Worm (Caenorhabditis elegans) whole organism, mixed stage, embryonic: ENCODE measurements around the gene Y49F6B.12.

Source experiments
- M03D4.4 ChIP-seq: sonication (generic microtip); optimal IDR thresholded peaks from 2 replicates; lab custom pipeline; 2017; ENCODE audit warnings: mild to moderate bottlenecking, missing genetic modification characterization, missing compliant biosample characterization
- bed-3 ChIP-seq: fragments of 200-800 bp; sonication (Bioruptor generic); optimal IDR thresholded peaks from 3 replicates; lab custom pipeline; 2018; ENCODE audit warnings: mild to moderate bottlenecking, missing genetic modification characterization, moderate library complexity, missing compliant biosample characterization
- blmp-1 ChIP-seq: fragments of 150-350 bp; optimal IDR thresholded peaks from 2 replicates; lab custom pipeline; 2014; ENCODE audit warnings: missing biosample characterization, missing genetic modification characterization
- ceh-39 ChIP-seq: fragments of 150-350 bp; optimal IDR thresholded peaks from 2 replicates; lab custom pipeline; 2014; ENCODE audit warnings: missing biosample characterization, missing genetic modification characterization
- ceh-83 ChIP-seq: fragments of 200-800 bp; sonication (Bioruptor generic); optimal IDR thresholded peaks from 2 replicates; lab custom pipeline; 2018; ENCODE audit warnings: mild to moderate bottlenecking, missing genetic modification characterization, missing compliant biosample characterization
- ces-1 ChIP-seq: fragments of 150-350 bp; optimal IDR thresholded peaks from 2 replicates; lab custom pipeline; 2014; ENCODE audit warnings: missing biosample characterization, missing genetic modification reagents, missing genetic modification characterization
- cnd-1 ChIP-seq: fragments of 200-800 bp; sonication (Bioruptor generic); optimal IDR thresholded peaks from 2 replicates; lab custom pipeline; 2018; ENCODE audit warnings: mild to moderate bottlenecking, missing genetic modification characterization, missing compliant biosample characterization
- drap-1 ChIP-seq: fragments of 200-800 bp; sonication (Bioruptor generic); optimal IDR thresholded peaks from 3 replicates; lab custom pipeline; 2018; ENCODE audit warnings: mild to moderate bottlenecking, missing genetic modification characterization, missing compliant biosample characterization
- elt-1 ChIP-seq: sonication (generic microtip); optimal IDR thresholded peaks from 2 replicates; lab custom pipeline; 2017; ENCODE audit warnings: missing genetic modification characterization, mild to moderate bottlenecking, missing compliant biosample characterization, antibody characterized with exemption, moderate library complexity, borderline replicate concordance; ENCODE audit not compliant: insufficient read depth
- elt-3 ChIP-seq: fragments of 150-350 bp; optimal IDR thresholded peaks from 2 replicates; lab custom pipeline; 2014; ENCODE audit warnings: missing biosample characterization, missing genetic modification characterization
- flh-1 ChIP-seq: fragments of 200-800 bp; sonication (Bioruptor generic); optimal IDR thresholded peaks from 2 replicates; lab custom pipeline; 2018; ENCODE audit warnings: mild to moderate bottlenecking, missing genetic modification characterization, moderate library complexity, missing compliant biosample characterization
- ham-2 ChIP-seq: fragments of 200-800 bp; sonication (Bioruptor generic); optimal IDR thresholded peaks from 2 replicates; lab custom pipeline; 2018; ENCODE audit warnings: mild to moderate bottlenecking, missing genetic modification characterization, missing compliant biosample characterization
- hlh-1 ChIP-seq: fragments of 150-350 bp; optimal IDR thresholded peaks from 2 replicates; lab custom pipeline; 2014; ENCODE audit warnings: missing biosample characterization, missing genetic modification reagents, missing genetic modification characterization
- lin-13 ChIP-seq: fragments of 150-350 bp; optimal IDR thresholded peaks from 2 replicates; lab custom pipeline; 2014; ENCODE audit warnings: missing biosample characterization, missing genetic modification characterization
- lin-32 ChIP-seq: fragments of 200-800 bp; sonication (Bioruptor generic); optimal IDR thresholded peaks from 2 replicates; lab custom pipeline; 2018; ENCODE audit warnings: mild to moderate bottlenecking, missing genetic modification characterization, missing compliant biosample characterization
- lsy-2 ChIP-seq: fragments of 150-350 bp; optimal IDR thresholded peaks from 2 replicates; lab custom pipeline; 2014; ENCODE audit warnings: missing biosample characterization, missing genetic modification characterization
- mep-1 ChIP-seq: fragments of 150-350 bp; optimal IDR thresholded peaks from 2 replicates; lab custom pipeline; 2017; ENCODE audit warnings: missing biosample characterization, missing genetic modification reagents, missing genetic modification characterization, inconsistent platforms
- mls-2 ChIP-seq: sonication (generic microtip); optimal IDR thresholded peaks from 2 replicates; lab custom pipeline; 2016; ENCODE audit warnings: mild to moderate bottlenecking, missing genetic modification characterization, moderate library complexity, missing compliant biosample characterization
- nhr-28 ChIP-seq: fragments of 150-350 bp; optimal IDR thresholded peaks from 2 replicates; lab custom pipeline; 2014; ENCODE audit warnings: missing biosample characterization, missing genetic modification characterization
- nhr-76 ChIP-seq: sonication (generic microtip); optimal IDR thresholded peaks from 2 replicates; lab custom pipeline; 2017; ENCODE audit warnings: missing biosample characterization, missing genetic modification characterization
- pha-4 ChIP-seq: fragments of 150-350 bp; optimal IDR thresholded peaks from 2 replicates; lab custom pipeline; 2018; ENCODE audit warnings: missing biosample characterization, missing genetic modification reagents, missing genetic modification characterization
- sem-2 ChIP-seq: fragments of 200-800 bp; sonication (Bioruptor generic); optimal IDR thresholded peaks from 2 replicates; lab custom pipeline; 2018; ENCODE audit warnings: mild to moderate bottlenecking, missing genetic modification characterization, missing compliant biosample characterization
- sptf-1 ChIP-seq: sonication (generic microtip); optimal IDR thresholded peaks from 2 replicates; lab custom pipeline; 2017; ENCODE audit warnings: mild to moderate bottlenecking, missing genetic modification characterization, moderate library complexity, missing compliant biosample characterization
- tbx-8 ChIP-seq: fragments of 200-800 bp; sonication (Bioruptor generic); optimal IDR thresholded peaks from 2 replicates; lab custom pipeline; 2018; ENCODE audit warnings: mild to moderate bottlenecking, missing genetic modification characterization, moderate library complexity, missing compliant biosample characterization
- unc-120 ChIP-seq: sonication (generic microtip); optimal IDR thresholded peaks from 2 replicates; lab custom pipeline; 2017; ENCODE audit warnings: missing genetic modification characterization, missing compliant biosample characterization; ENCODE audit not compliant: poor library complexity, severe bottlenecking
- unc-39 ChIP-seq: fragments of 150-350 bp; optimal IDR thresholded peaks from 2 replicates; lab custom pipeline; 2014; ENCODE audit warnings: missing biosample characterization, missing genetic modification characterization
- unc-62 ChIP-seq: fragments of 150-350 bp; optimal IDR thresholded peaks from 2 replicates; lab custom pipeline; 2014; ENCODE audit warnings: missing biosample characterization, missing genetic modification reagents, missing genetic modification characterization
- zip-8 ChIP-seq: fragments of 150-350 bp; optimal IDR thresholded peaks from 2 replicates; lab custom pipeline; 2014; ENCODE audit warnings: missing biosample characterization, missing genetic modification characterization
- ztf-11 ChIP-seq: fragments of 150-350 bp; optimal IDR thresholded peaks from 2 replicates; lab custom pipeline; 2014; ENCODE audit warnings: missing biosample characterization, missing genetic modification characterization

Gene Y49F6B.12

DNA sequence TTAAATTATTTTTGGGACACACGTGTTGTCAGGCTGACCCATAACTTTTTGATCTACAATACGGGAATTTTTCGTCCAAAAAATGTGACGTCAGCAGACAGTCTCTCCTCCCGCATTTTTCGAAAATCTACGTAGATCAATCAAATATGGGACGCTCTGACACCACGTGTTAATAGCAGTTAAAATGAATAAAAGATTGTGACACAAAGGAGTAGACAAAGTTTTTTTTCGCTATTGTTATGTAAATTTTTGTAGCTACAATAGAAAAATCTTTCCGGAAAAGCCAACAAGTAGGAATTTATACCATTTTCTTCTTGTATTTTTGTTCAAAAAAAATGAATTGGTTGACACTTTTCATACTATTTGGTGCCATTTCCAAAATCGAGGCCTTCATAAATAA, 30.8 kb downstream of the Y49F6B.12 start, which contains the start of gene C16C8.27:
Gene C16C8.27 (plus strand): TSS at position 301 of the 400 bp plus-strand sequence.
- TF ChIP-seq lsy-2 (no peak), nhr-28 (tag; lab: Kevin White, UChicago) (no peak), unc-62 (no peak), unc-120 (no peak), ztf-11 (tag; lab: Kevin White, UChicago) (no peak), hlh-1 (tag; lab: Kevin White, UChicago) (no peak), flh-1 (GFP tag; lab: Kevin White, UChicago) (no peak), pha-4 (tag; lab: Kevin White, UChicago) (no peak), bed-3 (GFP tag; lab: Kevin White, UChicago) (no peak), elt-1 (no peak), M03D4.4 (tag; lab: Kevin White, UChicago) (no peak), blmp-1 (no peak), tbx-8 (GFP tag; lab: Kevin White, UChicago) (no peak), lin-13 (no peak), ces-1 (GFP tag; lab: Kevin White, UChicago) (no peak), ceh-83 (GFP tag; lab: Kevin White, UChicago) (no peak), elt-3 (tag; lab: Kevin White, UChicago) (no peak)

DNA sequence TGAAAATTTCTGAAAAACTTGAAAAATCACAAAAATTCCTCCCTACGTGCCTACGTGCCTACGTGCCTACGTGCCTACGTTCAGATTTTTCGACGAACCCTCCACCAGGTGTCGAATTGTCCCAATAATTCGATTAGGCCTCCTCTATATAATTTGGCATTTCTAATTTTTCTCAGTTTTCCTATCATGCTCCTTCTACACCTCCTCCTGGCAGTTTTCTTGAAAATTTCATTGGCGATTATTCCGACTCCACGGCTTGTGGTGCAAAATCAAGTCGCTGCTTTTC, 31.6 kb downstream of the Y49F6B.12 start, which contains the start of gene C16C8.17:
Gene C16C8.17 (plus strand): TSS at position 187 of the 286 bp plus-strand sequence.
- no peak for TF ChIP-seq blmp-1
- TF ChIP-seq nhr-28 (tag; lab: Kevin White, UChicago) = no peak
- TF ChIP-seq pha-4 (tag; lab: Kevin White, UChicago) = no peak
- no peak for TF ChIP-seq lsy-2
- no peak for TF ChIP-seq ztf-11 (tag; lab: Kevin White, UChicago)
- TF ChIP-seq unc-39 (tag; lab: Kevin White, UChicago) = no peak

DNA sequence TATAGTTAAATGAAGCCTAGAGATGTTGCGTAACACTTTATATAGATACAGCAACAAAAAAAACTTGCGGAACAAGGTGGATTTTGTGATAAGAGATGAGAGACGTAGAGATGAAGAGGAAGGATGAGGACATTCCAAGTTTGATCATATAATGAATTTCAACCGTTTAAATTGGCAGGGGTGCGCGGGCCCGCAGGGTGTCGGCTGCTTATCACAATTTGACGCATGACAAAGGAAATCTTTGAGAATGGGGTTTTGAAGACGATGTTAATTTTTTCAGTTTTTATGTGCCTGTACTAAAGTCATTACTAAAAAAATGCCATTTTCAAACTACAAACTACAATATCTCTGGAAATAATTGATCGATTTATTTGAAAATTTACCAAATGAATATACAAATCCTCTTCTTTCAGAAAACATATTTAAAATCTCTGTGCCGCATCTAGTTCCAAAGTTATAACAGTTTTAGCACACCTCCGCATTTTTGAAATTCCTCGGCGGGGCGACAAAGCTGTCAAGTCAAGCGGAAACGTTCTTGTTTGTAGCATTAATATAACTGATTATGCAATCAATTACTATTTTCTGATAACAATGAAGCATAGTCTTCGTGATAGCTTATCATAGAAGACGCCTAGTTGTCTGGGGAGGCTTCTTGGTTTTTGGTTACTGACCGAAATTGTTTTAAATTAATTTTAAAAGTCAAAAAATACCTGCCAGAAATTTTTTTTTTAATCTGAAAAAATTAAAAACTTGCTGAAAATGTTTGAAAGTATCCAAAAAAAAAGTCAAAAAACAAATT, 32.2 kb downstream of the Y49F6B.12 start:
- peak; percentile 64 for TF ChIP-seq zip-8 (tag; lab: Kevin White, UChicago)
- no peak for TF ChIP-seq ceh-83 (GFP tag; lab: Kevin White, UChicago)
- TF ChIP-seq unc-120 = no peak

DNA sequence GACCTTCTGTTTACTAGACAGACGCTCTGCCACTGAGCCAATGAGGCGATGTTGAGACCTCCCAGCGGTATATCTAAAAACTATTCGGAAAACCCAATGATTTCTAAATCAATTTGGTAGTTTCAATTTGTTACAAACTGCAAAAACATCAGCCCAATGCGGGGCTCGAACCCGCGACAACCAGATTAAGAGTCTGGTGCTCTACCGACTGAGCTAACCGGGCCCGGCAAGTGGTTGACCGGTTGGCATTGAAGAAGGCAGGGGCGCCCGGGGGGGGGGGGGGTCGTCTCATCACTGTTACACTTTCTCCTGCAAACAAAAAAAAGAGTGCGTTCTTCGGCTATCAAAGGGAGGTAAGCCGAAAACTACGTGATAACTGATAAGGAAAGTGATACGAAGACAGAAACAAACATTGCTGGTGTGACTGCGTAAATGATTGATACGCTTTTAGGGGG, 32.9 kb downstream of the Y49F6B.12 start:
- TF ChIP-seq unc-120 = peak; percentile 37
- no peak for TF ChIP-seq elt-1
- peak; percentile 71 for TF ChIP-seq sptf-1
- TF ChIP-seq drap-1 (GFP tag; lab: Kevin White, UChicago) = peak; percentile 68
- no peak for TF ChIP-seq pha-4 (tag; lab: Kevin White, UChicago)
- peak; percentile 66 for TF ChIP-seq cnd-1 (tag; lab: Kevin White, UChicago)
- TF ChIP-seq ham-2 (GFP tag; lab: Kevin White, UChicago) = peak; percentile 68
- TF ChIP-seq flh-1 (GFP tag; lab: Kevin White, UChicago) = peak; percentile 24
- peak; percentile 88 for TF ChIP-seq ceh-83 (GFP tag; lab: Kevin White, UChicago)
- peak; percentile 76 for TF ChIP-seq M03D4.4 (tag; lab: Kevin White, UChicago)
- TF ChIP-seq unc-39 (tag; lab: Kevin White, UChicago) = no peak
- TF ChIP-seq bed-3 (GFP tag; lab: Kevin White, UChicago) = peak; percentile 33
- TF ChIP-seq lin-32 = peak; percentile 65
- peak; percentile 64 for TF ChIP-seq mls-2
- peak; percentile 55 for TF ChIP-seq sem-2 (GFP tag; lab: Kevin White, UChicago)

DNA sequence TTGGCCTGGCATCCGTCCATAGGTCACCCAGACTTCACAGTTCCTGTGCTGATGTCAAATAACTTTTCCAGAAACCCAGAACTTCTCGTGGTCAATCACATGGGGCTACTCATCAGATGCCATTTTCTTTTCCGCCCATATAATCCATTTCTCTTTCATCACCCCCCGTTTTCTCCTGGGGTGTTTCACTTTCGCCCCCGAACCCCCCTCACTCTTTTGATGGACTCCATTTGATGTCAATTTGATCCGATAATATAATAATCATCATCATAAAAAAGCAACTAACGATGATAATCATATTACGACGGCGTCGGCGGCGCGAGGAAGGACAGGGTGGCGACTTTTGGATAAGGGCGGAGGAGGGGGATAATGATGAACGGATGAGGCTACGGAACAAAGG, 33.9 kb downstream of the Y49F6B.12 start:
- no peak for TF ChIP-seq mep-1 (tag; lab: Kevin White, UChicago)
- TF ChIP-seq nhr-76 (tag; lab: Kevin White, UChicago) = no peak
- TF ChIP-seq ceh-83 (GFP tag; lab: Kevin White, UChicago) = no peak
- TF ChIP-seq blmp-1 = peak; percentile 90
- TF ChIP-seq ceh-39 (tag; lab: Kevin White, UChicago) = no peak
- no peak for TF ChIP-seq ham-2 (GFP tag; lab: Kevin White, UChicago)
